ENCODE assay signal across 4 worm cellular contexts in genomic region chrX:3650100-3650809, ce11.
TF ChIP-seq lines count a peak whose summit lies in the region.

TSS of gene sax-1 (minus strand) at chrX:3650150.
TSS of gene R11G1.2 (plus strand) at chrX:3650614.

TF ChIP-seq in whole organism, L2 larva, 48 proteins besides CTCF, POLR2A, EP300 and RAD21 (continues in another document):
- TF ChIP-seq gmeb-1 (tag; optimal IDR thresholded peaks at IDR 0.05; lab: Kevin White, UChicago) (peak; percentile 19), sma-9 (GFP tag; optimal IDR thresholded peaks at IDR 0.05; lab: Kevin White, UChicago) (peak; percentile 20), sma-9 (tag; optimal IDR thresholded peaks at IDR 0.05; lab: Kevin White, UChicago) (no peak), C34F6.9 (tag; optimal IDR thresholded peaks at IDR 0.05; lab: Kevin White, UChicago) (peak; percentile 74), lin-13 (GFP tag; optimal IDR thresholded peaks at IDR 0.05; lab: Kevin White, UChicago) (peak; percentile 16), snpc-4 (tag; optimal IDR thresholded peaks at IDR 0.05; lab: Kevin White, UChicago) (no peak), peb-1 (tag; optimal IDR thresholded peaks at IDR 0.05; lab: Kevin White, UChicago) (no peak), lin-11 (tag; optimal IDR thresholded peaks at IDR 0.05; lab: Kevin White, UChicago) (peak; percentile 39), sma-3 (GFP tag; optimal IDR thresholded peaks at IDR 0.05; lab: Kevin White, UChicago) (peak; percentile 30), ztf-4 (tag; optimal IDR thresholded peaks at IDR 0.05; lab: Kevin White, UChicago) (no peak), ceh-82 (tag; optimal IDR thresholded peaks at IDR 0.05; lab: Kevin White, UChicago) (no peak), crh-2 (tag; optimal IDR thresholded peaks at IDR 0.05; lab: Kevin White, UChicago) (peak; percentile 60), nhr-25 (tag; optimal IDR thresholded peaks at IDR 0.05; lab: Kevin White, UChicago) (peak; percentile 57), mdl-1 (tag; optimal IDR thresholded peaks at IDR 0.05; lab: Kevin White, UChicago) (peak; percentile 37 to 88), nhr-129 (tag; optimal IDR thresholded peaks at IDR 0.05; lab: Kevin White, UChicago) (peak; percentile 64), elt-3 (tag; optimal IDR thresholded peaks at IDR 0.05; lab: Kevin White, UChicago) (no peak), blmp-1 (tag; optimal IDR thresholded peaks at IDR 0.05; lab: Kevin White, UChicago; ENCODE audit: insufficient read depth) (peak; percentile 34), fos-1 (tag; optimal IDR thresholded peaks at IDR 0.05; lab: Kevin White, UChicago) (peak; percentile 17), nhr-237 (tag; optimal IDR thresholded peaks at IDR 0.05; lab: Kevin White, UChicago) (no peak), lsy-2 (tag; optimal IDR thresholded peaks at IDR 0.05; lab: Kevin White, UChicago) (peak; percentile 5 to 66), nhr-77 (tag; optimal IDR thresholded peaks at IDR 0.05; lab: Kevin White, UChicago) (no peak), nhr-21 (tag; optimal IDR thresholded peaks at IDR 0.05; lab: Kevin White, UChicago) (peak; percentile 26), nhr-10 (tag; optimal IDR thresholded peaks at IDR 0.05; lab: Kevin White, UChicago) (no peak)

TF ChIP-seq in whole organism, L4 larva, 104 proteins besides CTCF, POLR2A, EP300 and RAD21 (continues in another document):
- TF ChIP-seq aly-2 (tag; optimal IDR thresholded peaks at IDR 0.05; lab: Kevin White, UChicago): no peak
- no peak for TF ChIP-seq lin-39 (tag; optimal IDR thresholded peaks at IDR 0.05; lab: Kevin White, UChicago)
- no peak for TF ChIP-seq pqm-1 (tag; optimal IDR thresholded peaks at IDR 0.05; lab: Kevin White, UChicago)
- TF ChIP-seq lin-29 (GFP tag; IDR thresholded peaks at IDR 0.05; lab: Robert Waterston, UW): no peak
- peak; percentile 40 for TF ChIP-seq mxl-3 (GFP tag; optimal IDR thresholded peaks at IDR 0.05; lab: Kevin White, UChicago)
- TF ChIP-seq ceh-20 (GFP tag; IDR thresholded peaks at IDR 0.05; lab: Robert Waterston, UW): no peak
- no peak for TF ChIP-seq nhr-11 (tag; optimal IDR thresholded peaks at IDR 0.05; lab: Kevin White, UChicago)
- TF ChIP-seq dmd-6 (GFP tag; IDR thresholded peaks at IDR 0.05; lab: Robert Waterston, UW): peak; percentile 55
- no peak for TF ChIP-seq ceh-82 (tag; optimal IDR thresholded peaks at IDR 0.05; lab: Kevin White, UChicago)
- no peak for TF ChIP-seq nhr-76 (tag; optimal IDR thresholded peaks at IDR 0.05; lab: Kevin White, UChicago)
- TF ChIP-seq php-3 (GFP tag; IDR thresholded peaks at IDR 0.05; lab: Robert Waterston, UW): no peak
- no peak for TF ChIP-seq spr-1 (tag; optimal IDR thresholded peaks at IDR 0.05; lab: Kevin White, UChicago)
- TF ChIP-seq vab-7 (GFP tag; IDR thresholded peaks at IDR 0.05; lab: Robert Waterston, UW): no peak
- no peak for TF ChIP-seq T20F7.1 (GFP tag; optimal IDR thresholded peaks at IDR 0.05; lab: Kevin White, UChicago)
- TF ChIP-seq attf-4 (tag; optimal IDR thresholded peaks at IDR 0.05; lab: Kevin White, UChicago): no peak
- TF ChIP-seq daf-8 (GFP tag; IDR thresholded peaks at IDR 0.05; lab: Robert Waterston, UW): no peak
- no peak for TF ChIP-seq nhr-111 (GFP tag; optimal IDR thresholded peaks at IDR 0.05; lab: Kevin White, UChicago)
- peak; percentile 73 for TF ChIP-seq mes-2 (tag; optimal IDR thresholded peaks at IDR 0.05; lab: Kevin White, UChicago; ENCODE audit: poor library complexity, severe bottlenecking)
- 0 out of 2 replicates have a peak, but pooled peaks have one; percentile 16 for TF ChIP-seq madf-9 (GFP tag; conservative IDR thresholded peaks at IDR 0.05; lab: Robert Waterston, UW)
- TF ChIP-seq nhr-6 (tag; optimal IDR thresholded peaks at IDR 0.05; lab: Kevin White, UChicago): peak; percentile 34
- no peak for TF ChIP-seq duxl-1 (tag; optimal IDR thresholded peaks at IDR 0.05; lab: Kevin White, UChicago; ENCODE audit: poor library complexity)
- no peak for TF ChIP-seq unc-130 (GFP tag; optimal IDR thresholded peaks at IDR 0.05; lab: Kevin White, UChicago)
- TF ChIP-seq dpl-1 (GFP tag; optimal IDR thresholded peaks at IDR 0.05; lab: Kevin White, UChicago): peak; percentile 14
- no peak for TF ChIP-seq skn-1 (tag; optimal IDR thresholded peaks at IDR 0.05; lab: Kevin White, UChicago)
- no peak for TF ChIP-seq nhr-102 (tag; optimal IDR thresholded peaks at IDR 0.05; lab: Kevin White, UChicago)

TF ChIP-seq in whole organism, late embryonic, 69 proteins besides CTCF, POLR2A, EP300 and RAD21 (continues in another document):
- TF ChIP-seq che-1 (tag; optimal IDR thresholded peaks at IDR 0.05; lab: Kevin White, UChicago) (no peak), elt-4 (tag; optimal IDR thresholded peaks at IDR 0.05; lab: Kevin White, UChicago) (no peak), F13H6.1 (tag; optimal IDR thresholded peaks at IDR 0.05; lab: Kevin White, UChicago) (no peak), mec-3 (tag; optimal IDR thresholded peaks at IDR 0.05; lab: Kevin White, UChicago; ENCODE audit: borderline replicate concordance) (no peak), sox-4 (tag; optimal IDR thresholded peaks at IDR 0.05; lab: Kevin White, UChicago) (no peak), ceh-2 (tag; optimal IDR thresholded peaks at IDR 0.05; lab: Kevin White, UChicago) (peak; percentile 2), gmeb-2 (tag; optimal IDR thresholded peaks at IDR 0.05; lab: Kevin White, UChicago) (no peak), pha-2 (tag; optimal IDR thresholded peaks at IDR 0.05; lab: Kevin White, UChicago) (no peak), dve-1 (tag; optimal IDR thresholded peaks at IDR 0.05; lab: Kevin White, UChicago) (no peak), pax-1 (tag; optimal IDR thresholded peaks at IDR 0.05; lab: Kevin White, UChicago) (no peak), ceh-14 (tag; optimal IDR thresholded peaks at IDR 0.05; lab: Kevin White, UChicago) (no peak), ceh-24 (tag; optimal IDR thresholded peaks at IDR 0.05; lab: Kevin White, UChicago) (no peak), pqm-1 (tag; optimal IDR thresholded peaks at IDR 0.05; lab: Kevin White, UChicago) (no peak), ceh-34 (tag; optimal IDR thresholded peaks at IDR 0.05; lab: Kevin White, UChicago) (no peak), tbx-2 (tag; optimal IDR thresholded peaks at IDR 0.05; lab: Kevin White, UChicago) (peak; percentile 54), Y22D7AL.16 (tag; optimal IDR thresholded peaks at IDR 0.05; lab: Kevin White, UChicago) (no peak), ceh-31 (tag; optimal IDR thresholded peaks at IDR 0.05; lab: Kevin White, UChicago) (peak; percentile 57), dmd-4 (tag; optimal IDR thresholded peaks at IDR 0.05; lab: Kevin White, UChicago; ENCODE audit: borderline replicate concordance) (no peak), ztf-16 (tag; optimal IDR thresholded peaks at IDR 0.05; lab: Kevin White, UChicago) (no peak), C08G9.2 (tag; optimal IDR thresholded peaks at IDR 0.05; lab: Kevin White, UChicago) (no peak), K02D7.2 (tag; optimal IDR thresholded peaks at IDR 0.05; lab: Kevin White, UChicago) (no peak), ceh-9 (tag; optimal IDR thresholded peaks at IDR 0.05; lab: Kevin White, UChicago) (no peak), ref-2 (tag; optimal IDR thresholded peaks at IDR 0.05; lab: Kevin White, UChicago) (peak; percentile 61), nhr-232 (tag; optimal IDR thresholded peaks at IDR 0.05; lab: Kevin White, UChicago) (no peak), hlh-8 (tag; optimal IDR thresholded peaks at IDR 0.05; lab: Kevin White, UChicago) (no peak), pha-4 (tag; optimal IDR thresholded peaks at IDR 0.05; lab: Kevin White, UChicago) (no peak), ttx-3 (tag; optimal IDR thresholded peaks at IDR 0.05; lab: Kevin White, UChicago) (no peak)

TF ChIP-seq in whole organism, mixed stage, embryonic, 35 proteins besides CTCF, POLR2A, EP300 and RAD21 (continues in another document):
- TF ChIP-seq ceh-43 (GFP tag; optimal IDR thresholded peaks at IDR 0.05; lab: Kevin White, UChicago) (no peak), pha-4 (tag; optimal IDR thresholded peaks at IDR 0.05; lab: Kevin White, UChicago) (peak; percentile 59), ceh-83 (GFP tag; optimal IDR thresholded peaks at IDR 0.05; lab: Kevin White, UChicago) (no peak), tbx-8 (GFP tag; optimal IDR thresholded peaks at IDR 0.05; lab: Kevin White, UChicago) (no peak), unc-62 (GFP tag; optimal IDR thresholded peaks at IDR 0.05; lab: Kevin White, UChicago) (no peak), nhr-28 (tag; optimal IDR thresholded peaks at IDR 0.05; lab: Kevin White, UChicago) (no peak), sem-2 (GFP tag; optimal IDR thresholded peaks at IDR 0.05; lab: Kevin White, UChicago) (no peak), drap-1 (GFP tag; optimal IDR thresholded peaks at IDR 0.05; lab: Kevin White, UChicago) (no peak), ham-2 (GFP tag; optimal IDR thresholded peaks at IDR 0.05; lab: Kevin White, UChicago) (no peak), zip-8 (tag; optimal IDR thresholded peaks at IDR 0.05; lab: Kevin White, UChicago) (no peak), blmp-1 (tag; optimal IDR thresholded peaks at IDR 0.05; lab: Kevin White, UChicago) (no peak), cnd-1 (tag; optimal IDR thresholded peaks at IDR 0.05; lab: Kevin White, UChicago) (peak; percentile 5), bed-3 (GFP tag; optimal IDR thresholded peaks at IDR 0.05; lab: Kevin White, UChicago) (no peak), snpc-4 (tag; optimal IDR thresholded peaks at IDR 0.05; lab: Kevin White, UChicago) (no peak), mep-1 (tag; optimal IDR thresholded peaks at IDR 0.05; lab: Kevin White, UChicago) (peak; percentile 40), elt-1 (tag; optimal IDR thresholded peaks at IDR 0.05; lab: Kevin White, UChicago; ENCODE audit: borderline replicate concordance, insufficient read depth) (no peak), nhr-237 (tag; optimal IDR thresholded peaks at IDR 0.05; lab: Kevin White, UChicago) (no peak), ztf-11 (tag; optimal IDR thresholded peaks at IDR 0.05; lab: Kevin White, UChicago) (no peak), lin-13 (tag; optimal IDR thresholded peaks at IDR 0.05; lab: Kevin White, UChicago) (peak; percentile 73), nhr-76 (tag; optimal IDR thresholded peaks at IDR 0.05; lab: Kevin White, UChicago) (no peak), lsy-2 (tag; optimal IDR thresholded peaks at IDR 0.05; lab: Kevin White, UChicago) (peak; percentile 6), nhr-2 (tag; optimal IDR thresholded peaks at IDR 0.05; lab: Kevin White, UChicago) (peak; percentile 86), M03D4.4 (tag; optimal IDR thresholded peaks at IDR 0.05; lab: Kevin White, UChicago) (no peak), flh-1 (GFP tag; optimal IDR thresholded peaks at IDR 0.05; lab: Kevin White, UChicago) (no peak), sptf-1 (tag; optimal IDR thresholded peaks at IDR 0.05; lab: Kevin White, UChicago) (no peak), ceh-39 (tag; optimal IDR thresholded peaks at IDR 0.05; lab: Kevin White, UChicago) (no peak), hlh-1 (tag; optimal IDR thresholded peaks at IDR 0.05; lab: Kevin White, UChicago) (no peak), unc-39 (tag; optimal IDR thresholded peaks at IDR 0.05; lab: Kevin White, UChicago) (no peak), unc-120 (tag; optimal IDR thresholded peaks at IDR 0.05; lab: Kevin White, UChicago; ENCODE audit: poor library complexity, severe bottlenecking) (no peak), ces-1 (GFP tag; optimal IDR thresholded peaks at IDR 0.05; lab: Kevin White, UChicago) (no peak)
